Worm (Caenorhabditis elegans): ENCODE measurements around the gene F56D5.2.

Gene F56D5.2

DNA sequence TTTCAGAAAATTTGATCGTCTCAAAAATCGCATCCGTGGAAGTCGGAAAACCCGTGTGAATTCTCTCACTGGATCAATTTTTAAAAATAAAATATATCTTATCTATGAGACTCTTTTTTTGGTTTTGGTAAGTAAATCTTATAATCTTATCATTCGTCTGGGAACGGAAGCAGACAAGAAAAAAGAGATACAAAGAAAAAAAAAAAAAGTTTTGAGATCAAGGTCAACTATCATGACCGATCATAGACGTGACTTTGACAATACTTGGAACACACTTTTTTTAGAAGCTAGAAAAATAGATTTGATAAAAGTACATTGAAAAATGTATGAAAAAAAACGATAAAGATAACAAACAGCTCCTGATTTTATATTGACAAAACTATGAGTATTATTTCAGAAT, 21.9 kb downstream of the F56D5.2 start:
- TF ChIP-seq tbx-11 (GFP tag; IDR thresholded peaks at IDR 0.05) (no peak), hmbx-1 (tag; optimal IDR thresholded peaks at IDR 0.05) (no peak), B0310.2 (tag; optimal IDR thresholded peaks at IDR 0.05) (no peak), tra-4 (tag; optimal IDR thresholded peaks at IDR 0.05) (no peak), flt-1 (GFP tag; IDR thresholded peaks at IDR 0.05) (no peak), ets-7 (tag; optimal IDR thresholded peaks at IDR 0.05) (no peak), sea-1 (GFP tag; conservative IDR thresholded peaks at IDR 0.05) (no peak), scrt-1 (GFP tag; IDR thresholded peaks at IDR 0.05) (no peak), hmg-4 (GFP tag; optimal IDR thresholded peaks at IDR 0.05) (no peak), ama-1 (optimal IDR thresholded peaks at IDR 0.05) (no peak), ceh-36 (tag; optimal IDR thresholded peaks at IDR 0.05) (no peak), tbx-37 (GFP tag; conservative IDR thresholded peaks at IDR 0.05) (no peak), hnd-1 (tag; optimal IDR thresholded peaks at IDR 0.05) (no peak)

DNA sequence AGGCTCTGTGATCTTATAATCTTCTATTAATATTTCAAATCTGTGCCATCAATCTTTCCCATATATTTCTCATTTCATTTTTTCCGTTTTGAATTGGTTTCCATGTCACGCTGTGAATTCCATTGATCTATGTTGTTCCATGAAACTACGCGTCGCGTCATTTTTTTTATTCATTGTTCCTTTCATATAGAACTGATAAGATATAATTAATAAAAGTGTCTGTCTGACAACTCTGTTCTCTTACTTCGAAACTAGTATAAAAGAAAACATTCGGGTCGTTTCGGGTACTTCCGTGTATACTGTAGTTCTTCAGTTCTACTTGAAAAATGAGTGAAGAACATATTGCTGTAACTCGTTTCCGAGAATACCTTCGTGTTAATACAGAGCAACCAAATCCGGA, 23.9 kb downstream of the F56D5.2 start, which contains the start of gene C10C5.3:
TSS of gene C10C5.3 (plus strand) at position 301 of the 400 bp plus-strand sequence.
- TF ChIP-seq ceh-13 (GFP tag; optimal IDR thresholded peaks at IDR 0.05), result no peak
- no peak for TF ChIP-seq B0310.2 (tag; optimal IDR thresholded peaks at IDR 0.05)
- TF ChIP-seq ceh-36 (tag; optimal IDR thresholded peaks at IDR 0.05), result no peak
- no peak for TF ChIP-seq flt-1 (GFP tag; IDR thresholded peaks at IDR 0.05)
- TF ChIP-seq ama-1 (optimal IDR thresholded peaks at IDR 0.05), result no peak

DNA sequence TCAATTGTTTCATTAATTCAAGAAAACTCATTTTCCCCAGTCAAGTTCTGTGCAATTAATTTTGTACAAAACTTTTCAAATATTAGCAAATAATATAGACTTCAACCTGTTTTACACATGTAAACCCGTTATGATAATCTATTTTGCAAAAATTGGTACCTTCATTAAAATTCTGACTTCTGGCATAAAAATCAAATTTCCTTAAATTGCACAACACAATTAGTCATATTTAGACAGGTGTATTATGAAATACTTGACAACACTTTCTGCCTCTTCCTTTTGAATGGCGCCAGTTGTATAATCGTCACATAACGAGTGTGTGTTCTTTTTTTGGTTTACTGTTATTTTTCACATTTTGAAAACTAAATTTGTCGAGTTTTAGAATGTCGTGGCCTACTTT, 27.3 kb downstream of the F56D5.2 start, which contains the start of gene fbxc-58:
TSS of gene fbxc-58 (plus strand) at position 383 of the 400 bp plus-strand sequence.
- TF ChIP-seq flt-1 (GFP tag; IDR thresholded peaks at IDR 0.05) (no peak), ets-7 (tag; optimal IDR thresholded peaks at IDR 0.05) (no peak), ceh-36 (tag; optimal IDR thresholded peaks at IDR 0.05) (no peak), hmbx-1 (tag; optimal IDR thresholded peaks at IDR 0.05) (no peak), ama-1 (optimal IDR thresholded peaks at IDR 0.05) (no peak), F13C5.2 (tag; optimal IDR thresholded peaks at IDR 0.05) (no peak), ceh-13 (GFP tag; optimal IDR thresholded peaks at IDR 0.05) (no peak), pes-1 (GFP tag; IDR thresholded peaks at IDR 0.05) (no peak), scrt-1 (GFP tag; IDR thresholded peaks at IDR 0.05) (no peak), hnd-1 (tag; optimal IDR thresholded peaks at IDR 0.05) (no peak), tbx-11 (GFP tag; IDR thresholded peaks at IDR 0.05) (no peak), B0310.2 (tag; optimal IDR thresholded peaks at IDR 0.05) (no peak)

ce11 chrIV:9367852-9368627, 30.4 kb downstream of the F56D5.2 start:
- TF ChIP-seq hmbx-1 (tag; optimal IDR thresholded peaks at IDR 0.05) (no peak), ceh-36 (tag; optimal IDR thresholded peaks at IDR 0.05) (no peak), sea-1 (GFP tag; conservative IDR thresholded peaks at IDR 0.05) (no peak), ama-1 (optimal IDR thresholded peaks at IDR 0.05) (no peak), ets-7 (tag; optimal IDR thresholded peaks at IDR 0.05) (no peak), scrt-1 (GFP tag; IDR thresholded peaks at IDR 0.05) (no peak), B0310.2 (tag; optimal IDR thresholded peaks at IDR 0.05) (no peak), tbx-37 (GFP tag; conservative IDR thresholded peaks at IDR 0.05) (no peak), flt-1 (GFP tag; IDR thresholded peaks at IDR 0.05) (no peak), F13C5.2 (tag; optimal IDR thresholded peaks at IDR 0.05) (no peak), hnd-1 (tag; optimal IDR thresholded peaks at IDR 0.05) (no peak), aly-1 (tag; optimal IDR thresholded peaks at IDR 0.05) (no peak), tbx-11 (GFP tag; IDR thresholded peaks at IDR 0.05) (no peak), pes-1 (GFP tag; IDR thresholded peaks at IDR 0.05) (no peak), ceh-13 (GFP tag; optimal IDR thresholded peaks at IDR 0.05) (no peak), tra-4 (tag; optimal IDR thresholded peaks at IDR 0.05) (no peak)

- no peak for TF ChIP-seq hnd-1 (tag; optimal IDR thresholded peaks at IDR 0.05)
Observed at ce11 chrIV:9366411-9366810, 32.0 kb downstream of the F56D5.2 start, which contains the start of gene pezo-1. Gene pezo-1, minus strand, starts transcription at chrIV:9366511.

- TF ChIP-seq hmbx-1 (tag; optimal IDR thresholded peaks at IDR 0.05), result no peak
- TF ChIP-seq B0310.2 (tag; optimal IDR thresholded peaks at IDR 0.05), result no peak
- no peak for TF ChIP-seq ceh-13 (GFP tag; optimal IDR thresholded peaks at IDR 0.05)
- TF ChIP-seq aly-1 (tag; optimal IDR thresholded peaks at IDR 0.05), result no peak
- no peak for TF ChIP-seq ets-7 (tag; optimal IDR thresholded peaks at IDR 0.05)
- no peak for TF ChIP-seq tbx-37 (GFP tag; conservative IDR thresholded peaks at IDR 0.05)
- TF ChIP-seq hmg-4 (GFP tag; optimal IDR thresholded peaks at IDR 0.05), result no peak
- TF ChIP-seq hnd-1 (tag; optimal IDR thresholded peaks at IDR 0.05), result no peak
- TF ChIP-seq scrt-1 (GFP tag; IDR thresholded peaks at IDR 0.05), result no peak
Observed at ce11 chrIV:9353728-9354127, 44.7 kb downstream of the F56D5.2 start.

Measured in whole organism, early embryonic.